Worm (Caenorhabditis elegans) whole organism, midembryonic: ENCODE measurements around the gene clc-32.

ENCODE experiments used
- T22C8.4 ChIP-seq: fragments of 200-800 bp; sonication (Bioruptor generic); IDR thresholded peaks from 2 replicates; pipeline ENCODE4 v1.3.6; 2022; ENCODE audit warnings: missing genetic modification characterization, missing compliant biosample characterization
- cog-1 ChIP-seq: sonication (generic microtip); optimal IDR thresholded peaks from 2 replicates; lab custom pipeline; 2016; ENCODE audit warnings: missing genetic modification characterization, missing compliant biosample characterization
- flt-1 ChIP-seq: fragments of 200-800 bp; sonication (Bioruptor generic); IDR thresholded peaks from 2 replicates; pipeline ENCODE4 v1.3.6; 2022; ENCODE audit warnings: missing genetic modification characterization, missing compliant biosample characterization
- klf-2 ChIP-seq: fragments of 200-800 bp; sonication (Bioruptor generic); conservative IDR thresholded peaks from 2 replicates; pipeline ENCODE4 v1.3.6; 2022; ENCODE audit warnings: missing genetic modification reagents, missing genetic modification characterization, missing compliant biosample characterization
- med-1 ChIP-seq: sonication (generic microtip); optimal IDR thresholded peaks from 2 replicates; lab custom pipeline; 2017; ENCODE audit warnings: missing genetic modification characterization, mild to moderate bottlenecking, missing compliant biosample characterization, antibody characterized with exemption, missing genetic modification reagents; ENCODE audit not compliant: insufficient read depth
- ref-1 ChIP-seq: fragments of 200-800 bp; sonication (Bioruptor generic); conservative IDR thresholded peaks from 2 replicates; pipeline ENCODE4 v1.3.6; 2022; ENCODE audit warnings: missing genetic modification reagents, missing genetic modification characterization, missing compliant biosample characterization
- tab-1 ChIP-seq: fragments of 200-800 bp; sonication (Bioruptor generic); IDR thresholded peaks from 2 replicates; pipeline ENCODE4 v1.3.6; 2022; ENCODE audit warnings: missing genetic modification characterization, missing compliant biosample characterization
- ztf-23 ChIP-seq: fragments of 200-800 bp; sonication (Bioruptor generic); IDR thresholded peaks from 2 replicates; pipeline ENCODE4 v1.3.6; 2022; ENCODE audit warnings: missing genetic modification reagents, missing genetic modification characterization, missing compliant biosample characterization
- ztf-29 ChIP-seq: fragments of 200-800 bp; sonication (Bioruptor generic); IDR thresholded peaks from 2 replicates; pipeline ENCODE4 v1.3.6; 2022; ENCODE audit warnings: missing genetic modification reagents, missing genetic modification characterization, missing compliant biosample characterization

clc-32 gene

DNA sequence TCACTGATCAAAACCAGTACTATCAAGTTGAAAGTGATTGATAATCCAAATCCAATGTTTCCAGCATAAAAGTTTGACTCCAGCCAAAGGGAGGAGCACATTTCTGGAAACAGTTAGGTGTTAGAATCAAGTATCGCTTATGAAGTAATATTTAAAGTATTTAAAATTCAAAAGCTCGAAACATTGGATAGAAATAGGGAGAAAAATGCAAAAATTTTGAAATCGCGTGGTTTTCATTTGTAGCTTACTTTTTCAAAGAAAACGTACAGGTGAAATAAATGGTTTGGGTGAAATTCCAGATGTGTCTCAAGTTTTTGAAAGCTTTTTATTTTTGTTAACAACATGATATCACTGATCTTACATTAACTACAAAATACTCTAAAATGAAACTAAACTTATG is 28.1 kb upstream of the clc-32 start, which contains the start of gene str-111:
Gene str-111 (minus strand): TSS at position 101 of the 400 bp plus-strand sequence.
- no peak for TF ChIP-seq flt-1 (GFP tag; lab: Robert Waterston, UW)
- TF ChIP-seq ztf-23 (GFP tag; lab: Robert Waterston, UW): no peak
- TF ChIP-seq ztf-29 (GFP tag; lab: Robert Waterston, UW): no peak
- no peak for TF ChIP-seq cog-1 (tag; lab: Kevin White, UChicago)
- no peak for TF ChIP-seq tab-1 (GFP tag; lab: Robert Waterston, UW)
- no peak for TF ChIP-seq T22C8.4 (GFP tag; lab: Robert Waterston, UW)
- no peak for TF ChIP-seq med-1 (GFP tag; lab: Kevin White, UChicago)
- TF ChIP-seq ref-1 (GFP tag; lab: Robert Waterston, UW): no peak

DNA sequence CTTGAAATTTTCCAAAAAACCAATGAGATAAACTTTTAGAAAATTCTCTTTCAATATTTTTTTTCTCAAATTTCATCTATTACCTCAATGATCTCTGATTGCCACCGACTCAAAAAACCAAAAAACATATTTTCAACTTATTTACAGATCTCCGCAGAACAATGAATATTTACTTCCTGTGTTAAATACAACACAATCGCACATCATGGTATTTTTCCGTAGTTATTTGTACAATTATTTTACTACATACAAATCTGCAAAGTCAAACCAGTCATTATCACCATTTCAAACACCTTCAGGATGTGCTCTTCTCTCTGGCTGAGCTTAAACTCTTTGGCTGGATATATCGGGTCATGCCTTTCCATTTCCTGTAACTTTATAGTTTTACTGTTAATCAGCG is 25.0 kb upstream of the clc-32 start, which contains the start of gene str-108:
Gene str-108 (plus strand): TSS at position 301 of the 400 bp plus-strand sequence.
- TF ChIP-seq cog-1 (tag; lab: Kevin White, UChicago): no peak
- no peak for TF ChIP-seq tab-1 (GFP tag; lab: Robert Waterston, UW)
- no peak for TF ChIP-seq flt-1 (GFP tag; lab: Robert Waterston, UW)
- TF ChIP-seq med-1 (GFP tag; lab: Kevin White, UChicago): no peak
- no peak for TF ChIP-seq klf-2 (GFP tag; lab: Robert Waterston, UW)
- no peak for TF ChIP-seq ztf-23 (GFP tag; lab: Robert Waterston, UW)
- no peak for TF ChIP-seq T22C8.4 (GFP tag; lab: Robert Waterston, UW)
- TF ChIP-seq ref-1 (GFP tag; lab: Robert Waterston, UW): no peak
- no peak for TF ChIP-seq ztf-29 (GFP tag; lab: Robert Waterston, UW)

- TF ChIP-seq ztf-29 (GFP tag; lab: Robert Waterston, UW) (no peak), tab-1 (GFP tag; lab: Robert Waterston, UW) (no peak), T22C8.4 (GFP tag; lab: Robert Waterston, UW) (no peak), cog-1 (tag; lab: Kevin White, UChicago) (no peak), flt-1 (GFP tag; lab: Robert Waterston, UW) (no peak), klf-2 (GFP tag; lab: Robert Waterston, UW) (no peak), ztf-23 (GFP tag; lab: Robert Waterston, UW) (no peak), ref-1 (GFP tag; lab: Robert Waterston, UW) (no peak), med-1 (GFP tag; lab: Kevin White, UChicago) (no peak)
Observed at ce11 chrV:16163719-16164118, 22.7 kb upstream of the clc-32 start, which contains the start of gene F10A3.12. Gene F10A3.12 (plus strand): TSS chrV:16164019.

ce11 chrV:16162124-16162735 is 21.3 kb upstream of the clc-32 start, which contains the start of the genes str-109 and F10A3.11:
Gene str-109 (minus strand): TSS chrV:16162224.
Gene F10A3.11 (plus strand): TSS chrV:16162685.
- no peak for TF ChIP-seq cog-1 (tag; lab: Kevin White, UChicago)
- TF ChIP-seq tab-1 (GFP tag; lab: Robert Waterston, UW): no peak
- TF ChIP-seq ztf-29 (GFP tag; lab: Robert Waterston, UW): no peak
- no peak for TF ChIP-seq flt-1 (GFP tag; lab: Robert Waterston, UW)
- TF ChIP-seq med-1 (GFP tag; lab: Kevin White, UChicago): no peak
- no peak for TF ChIP-seq klf-2 (GFP tag; lab: Robert Waterston, UW)
- TF ChIP-seq ref-1 (GFP tag; lab: Robert Waterston, UW): no peak
- TF ChIP-seq T22C8.4 (GFP tag; lab: Robert Waterston, UW): no peak
- TF ChIP-seq ztf-23 (GFP tag; lab: Robert Waterston, UW): no peak

DNA sequence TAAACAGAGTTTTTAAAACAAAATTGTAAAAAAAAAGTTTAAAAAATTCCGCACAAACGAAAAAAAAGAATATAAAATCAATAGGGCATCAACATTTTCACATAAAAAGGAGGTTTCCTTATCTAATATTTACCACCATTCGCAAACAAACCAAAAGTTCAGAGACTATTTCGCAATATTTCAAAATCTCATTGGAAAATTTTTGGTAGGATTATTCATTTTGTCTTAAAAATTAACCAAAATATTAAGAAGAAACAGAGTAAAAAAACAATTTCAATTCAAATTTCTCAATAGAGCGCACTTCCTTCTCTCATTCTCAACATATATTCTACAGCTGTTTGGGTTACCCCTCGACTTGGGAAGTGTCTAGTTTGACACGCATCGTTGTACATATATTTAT is 19.1 kb upstream of the clc-32 start:
- no peak for TF ChIP-seq tab-1 (GFP tag; lab: Robert Waterston, UW)
- TF ChIP-seq T22C8.4 (GFP tag; lab: Robert Waterston, UW): no peak
- no peak for TF ChIP-seq flt-1 (GFP tag; lab: Robert Waterston, UW)
- no peak for TF ChIP-seq ref-1 (GFP tag; lab: Robert Waterston, UW)
- TF ChIP-seq med-1 (GFP tag; lab: Kevin White, UChicago): no peak
- TF ChIP-seq ztf-29 (GFP tag; lab: Robert Waterston, UW): no peak
- TF ChIP-seq cog-1 (tag; lab: Kevin White, UChicago): no peak
- no peak for TF ChIP-seq ztf-23 (GFP tag; lab: Robert Waterston, UW)
- no peak for TF ChIP-seq klf-2 (GFP tag; lab: Robert Waterston, UW)

- no peak for TF ChIP-seq ztf-29 (GFP tag; lab: Robert Waterston, UW)
- TF ChIP-seq klf-2 (GFP tag; lab: Robert Waterston, UW): no peak
- TF ChIP-seq cog-1 (tag; lab: Kevin White, UChicago): no peak
Observed at ce11 chrV:16159594-16159993, 18.6 kb upstream of the clc-32 start, which contains the start of gene F10A3.17. Gene F10A3.17 (minus strand): TSS chrV:16159694.

DNA sequence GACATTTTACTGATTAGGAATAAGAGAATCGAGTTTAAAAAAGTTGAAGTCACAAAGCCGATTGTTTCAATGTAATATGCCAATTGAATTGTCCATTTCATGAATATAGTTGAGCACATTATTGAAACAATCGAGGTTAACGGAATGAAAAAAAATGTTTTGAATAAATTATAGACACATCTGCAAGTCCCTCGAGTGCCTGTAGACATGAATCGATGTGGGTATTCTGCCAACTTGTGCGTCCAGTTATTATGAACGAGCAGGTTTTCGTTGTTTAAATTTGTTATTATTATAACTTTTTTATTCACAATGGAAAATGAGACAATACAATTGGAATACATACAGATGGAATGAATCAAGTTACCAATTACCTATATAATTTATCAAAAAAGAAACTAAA is 17.4 kb upstream of the clc-32 start, which contains the start of gene str-99:
Gene str-99 (minus strand): TSS at position 101 of the 400 bp plus-strand sequence.
- no peak for TF ChIP-seq ztf-23 (GFP tag; lab: Robert Waterston, UW)
- TF ChIP-seq med-1 (GFP tag; lab: Kevin White, UChicago): no peak
- no peak for TF ChIP-seq klf-2 (GFP tag; lab: Robert Waterston, UW)
- TF ChIP-seq flt-1 (GFP tag; lab: Robert Waterston, UW): no peak
- no peak for TF ChIP-seq tab-1 (GFP tag; lab: Robert Waterston, UW)
- no peak for TF ChIP-seq ztf-29 (GFP tag; lab: Robert Waterston, UW)
- no peak for TF ChIP-seq cog-1 (tag; lab: Kevin White, UChicago)
- no peak for TF ChIP-seq T22C8.4 (GFP tag; lab: Robert Waterston, UW)
- TF ChIP-seq ref-1 (GFP tag; lab: Robert Waterston, UW): no peak

DNA sequence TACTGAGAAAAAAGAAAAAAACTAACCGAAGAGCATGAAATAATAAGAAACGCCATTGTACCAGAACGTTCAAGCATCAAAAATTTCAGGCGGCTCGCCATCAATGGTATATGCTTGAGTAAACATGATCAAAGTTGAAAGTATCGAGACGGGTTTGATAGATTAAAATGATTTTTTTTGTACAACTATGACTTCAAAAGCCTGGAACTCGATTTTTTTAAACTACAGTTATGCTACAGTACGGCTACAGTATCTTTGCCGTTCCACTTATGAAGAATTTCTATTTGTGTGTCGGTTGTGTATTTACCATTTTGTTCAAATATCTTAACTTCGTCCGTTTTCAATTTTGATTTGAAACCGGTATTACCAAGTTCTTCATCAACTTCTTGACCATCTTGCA is 14.1 kb upstream of the clc-32 start, which contains the start of gene str-97:
Gene str-97 (minus strand): TSS at position 101 of the 400 bp plus-strand sequence.
- TF ChIP-seq T22C8.4 (GFP tag; lab: Robert Waterston, UW) (no peak), klf-2 (GFP tag; lab: Robert Waterston, UW) (no peak), ztf-23 (GFP tag; lab: Robert Waterston, UW) (no peak), ref-1 (GFP tag; lab: Robert Waterston, UW) (no peak), tab-1 (GFP tag; lab: Robert Waterston, UW) (no peak), ztf-29 (GFP tag; lab: Robert Waterston, UW) (no peak)
